Worm (Caenorhabditis elegans): ENCODE results near the gene iff-1.

- TF ChIP-seq mxl-1 (tag; optimal IDR thresholded peaks at IDR 0.05): no peak
- no peak for TF ChIP-seq efl-1 (GFP tag; optimal IDR thresholded peaks at IDR 0.05)
Observed at ce11 chrIII:9760184-9760583, 13.2 kb upstream of the iff-1 start.

Measured in whole organism, young adult.